Worm (Caenorhabditis elegans) whole organism, L1 larva: Measurements from ENCODE around the gene srh-24.

Source experiments
- F16B12.6 ChIP-seq: fragments of 150-350 bp; optimal IDR thresholded peaks from 2 replicates; lab custom pipeline; 2014; ENCODE audit warnings: missing biosample characterization, missing genetic modification characterization
- Y116A8C.19 ChIP-seq: sonication (generic microtip); optimal IDR thresholded peaks from 2 replicates; lab custom pipeline; 2016; ENCODE audit warnings: missing compliant biosample characterization, missing genetic modification characterization, borderline replicate concordance
- alr-1 ChIP-seq: fragments of 200-800 bp; sonication (Bioruptor generic); optimal IDR thresholded peaks from 2 replicates; lab custom pipeline; 2018; ENCODE audit warnings: borderline replicate concordance, mild to moderate bottlenecking, missing genetic modification characterization, missing compliant biosample characterization
- ceh-90 ChIP-seq: sonication (generic microtip); optimal IDR thresholded peaks from 2 replicates; lab custom pipeline; 2016; ENCODE audit warnings: missing genetic modification characterization, missing compliant biosample characterization
- dpl-1 ChIP-seq, 3 experiments: fragments of 150-350 bp in 2 of 3; sonication (generic microtip) in 1 of 3; optimal IDR thresholded peaks; 2 replicates each; lab custom pipeline; 2014 to 2017; ENCODE audit warnings: missing biosample characterization in 3 of 3, missing genetic modification characterization in 3 of 3, missing genetic modification reagents in 3 of 3
- dsc-1 ChIP-seq: sonication (generic microtip); optimal IDR thresholded peaks from 2 replicates; lab custom pipeline; 2016; ENCODE audit warnings: mild to moderate bottlenecking, missing genetic modification characterization, missing compliant biosample characterization
- efl-1 ChIP-seq, 4 experiments: fragments of 150-350 bp; optimal IDR thresholded peaks in 3 of 4; peaks in 1 of 4; 1 replicate in 1 of 4; 2 replicates in 3 of 4; lab custom pipeline; 2014; ENCODE audit warnings: missing biosample characterization in 2 of 4, missing genetic modification characterization in 2 of 4, missing genetic modification reagents in 2 of 4
- efl-3 ChIP-seq: fragments of 200-800 bp; sonication (Bioruptor generic); optimal IDR thresholded peaks from 2 replicates; lab custom pipeline; 2018; ENCODE audit warnings: mild to moderate bottlenecking, missing genetic modification characterization, missing compliant biosample characterization
- egl-13 ChIP-seq: sonication (generic microtip); optimal IDR thresholded peaks from 2 replicates; lab custom pipeline; 2016; ENCODE audit warnings: missing genotype, missing genetic modification reagents, missing genetic modification characterization, missing compliant biosample characterization
- elt-2 ChIP-seq: sonication (generic microtip); optimal IDR thresholded peaks from 2 replicates; lab custom pipeline; 2016; ENCODE audit warnings: missing genetic modification characterization, mild to moderate bottlenecking, inconsistent platforms, missing compliant biosample characterization, missing genetic modification reagents
- elt-3 ChIP-seq, 6 experiments: fragments of 150-350 bp in 1 of 6; sonication (generic microtip); optimal IDR thresholded peaks; 2 replicates each; lab custom pipeline; 2017 to 2018; ENCODE audit warnings: missing biosample characterization in 6 of 6, missing genetic modification characterization in 6 of 6, inconsistent platforms in 1 of 6
- fkh-10 ChIP-seq: sonication (generic microtip); optimal IDR thresholded peaks from 2 replicates; lab custom pipeline; 2017; ENCODE audit warnings: missing biosample characterization, missing genetic modification reagents, missing genetic modification characterization
- fkh-4 ChIP-seq: sonication (generic microtip); optimal IDR thresholded peaks from 2 replicates; lab custom pipeline; 2016; ENCODE audit warnings: missing compliant biosample characterization, missing genetic modification characterization, borderline replicate concordance
- fkh-8 ChIP-seq: sonication (generic microtip); optimal IDR thresholded peaks from 2 replicates; lab custom pipeline; 2016; ENCODE audit warnings: mild to moderate bottlenecking, missing genetic modification characterization, missing compliant biosample characterization
- hlh-17 ChIP-seq: fragments of 200-800 bp; sonication (Bioruptor generic); optimal IDR thresholded peaks from 2 replicates; lab custom pipeline; 2018; ENCODE audit warnings: missing genetic modification characterization, mild to moderate bottlenecking, missing compliant biosample characterization, moderate library complexity, borderline replicate concordance
- irx-1 ChIP-seq: sonication (generic microtip); optimal IDR thresholded peaks from 2 replicates; lab custom pipeline; 2016; ENCODE audit warnings: missing genetic modification characterization, missing compliant biosample characterization
- lin-14 ChIP-seq: fragments of 200-800 bp; sonication (Bioruptor generic); optimal IDR thresholded peaks from 2 replicates; lab custom pipeline; 2018; ENCODE audit warnings: mild to moderate bottlenecking, missing genetic modification characterization, moderate library complexity, missing compliant biosample characterization
- lin-15B ChIP-seq: fragments of 150-350 bp; sonication (generic microtip); optimal IDR thresholded peaks from 3 replicates; lab custom pipeline; 2014; ENCODE audit warnings: missing biosample characterization, missing genetic modification characterization
- lsy-2 ChIP-seq, 2 experiments: fragments of 150-350 bp; optimal IDR thresholded peaks; 2 replicates each; lab custom pipeline; 2014; ENCODE audit warnings: missing biosample characterization in 2 of 2, missing genetic modification characterization in 2 of 2
- mdl-1 ChIP-seq, 2 experiments: fragments of 150-350 bp; optimal IDR thresholded peaks; 2 replicates each; lab custom pipeline; 2014 to 2017; ENCODE audit warnings: missing biosample characterization in 2 of 2, missing genetic modification characterization in 2 of 2, inconsistent platforms in 1 of 2
- mef-2 ChIP-seq: fragments of 150-350 bp; optimal IDR thresholded peaks from 2 replicates; lab custom pipeline; 2014; ENCODE audit warnings: missing biosample characterization, missing genetic modification characterization
- nhr-11 ChIP-seq: fragments of 150-350 bp; optimal IDR thresholded peaks from 2 replicates; lab custom pipeline; 2014; ENCODE audit warnings: missing biosample characterization, missing genetic modification characterization
- nhr-12 ChIP-seq: sonication (generic microtip); optimal IDR thresholded peaks from 2 replicates; lab custom pipeline; 2017; ENCODE audit warnings: missing biosample characterization, missing genetic modification characterization
- nhr-19 ChIP-seq: fragments of 200-800 bp; sonication (Bioruptor generic); conservative IDR thresholded peaks from 2 replicates; pipeline ENCODE4 v1.3.6; 2022; ENCODE audit warnings: missing genetic modification characterization, missing compliant biosample characterization
- nhr-20 ChIP-seq: sonication (generic microtip); optimal IDR thresholded peaks from 2 replicates; lab custom pipeline; 2016; ENCODE audit warnings: mild to moderate bottlenecking, missing genetic modification characterization, missing compliant biosample characterization
- nhr-237 ChIP-seq: fragments of 150-350 bp; optimal IDR thresholded peaks from 2 replicates; lab custom pipeline; 2014; ENCODE audit warnings: missing biosample characterization, missing genetic modification characterization
- nhr-47 ChIP-seq: sonication (generic microtip); optimal IDR thresholded peaks from 2 replicates; lab custom pipeline; 2016; ENCODE audit warnings: mild to moderate bottlenecking, missing genetic modification characterization, moderate library complexity, missing compliant biosample characterization
- nhr-71 ChIP-seq: sonication (generic microtip); optimal IDR thresholded peaks from 2 replicates; lab custom pipeline; 2016; ENCODE audit warnings: mild to moderate bottlenecking, missing genetic modification characterization, moderate library complexity, missing compliant biosample characterization
- nhr-77 ChIP-seq: fragments of 150-350 bp; optimal IDR thresholded peaks from 2 replicates; lab custom pipeline; 2014; ENCODE audit warnings: missing biosample characterization, missing genetic modification characterization
- nhr-85 ChIP-seq: sonication (generic microtip); peaks from one replicate; lab custom pipeline; 2016; ENCODE audit warnings: missing genetic modification characterization, inconsistent platforms, missing compliant biosample characterization
- pag-3 ChIP-seq: sonication (generic microtip); optimal IDR thresholded peaks from 2 replicates; lab custom pipeline; 2017; ENCODE audit warnings: missing genetic modification characterization, mild to moderate bottlenecking, missing compliant biosample characterization, antibody characterized with exemption, borderline replicate concordance; ENCODE audit not compliant: insufficient read depth
- pax-3 ChIP-seq: fragments of 200-800 bp; sonication (Bioruptor generic); optimal IDR thresholded peaks from 2 replicates; lab custom pipeline; 2018; ENCODE audit warnings: mild to moderate bottlenecking, missing genetic modification characterization, moderate library complexity, missing compliant biosample characterization
- pqm-1 ChIP-seq: sonication (generic microtip); optimal IDR thresholded peaks from 3 replicates; lab custom pipeline; 2017; ENCODE audit warnings: missing biosample characterization, missing genetic modification characterization
- rnt-1 ChIP-seq: sonication (generic microtip); optimal IDR thresholded peaks from 2 replicates; lab custom pipeline; 2016; ENCODE audit warnings: mild to moderate bottlenecking, missing genetic modification characterization, moderate library complexity, missing compliant biosample characterization
- skn-1 ChIP-seq: fragments of 150-350 bp; optimal IDR thresholded peaks from 2 replicates; lab custom pipeline; 2014; ENCODE audit warnings: missing biosample characterization, missing genetic modification characterization
- sox-4 ChIP-seq: sonication (generic microtip); optimal IDR thresholded peaks from 2 replicates; lab custom pipeline; 2016; ENCODE audit warnings: missing genetic modification characterization, missing compliant biosample characterization
- unc-130 ChIP-seq: fragments of 150-350 bp; optimal IDR thresholded peaks from 2 replicates; lab custom pipeline; 2017; ENCODE audit warnings: missing biosample characterization, missing genetic modification characterization, inconsistent platforms
- unc-62 ChIP-seq: fragments of 150-350 bp; optimal IDR thresholded peaks from 2 replicates; lab custom pipeline; 2014; ENCODE audit warnings: missing biosample characterization, missing genetic modification reagents, missing genetic modification characterization
- unc-86 ChIP-seq: sonication (generic microtip); optimal IDR thresholded peaks from 2 replicates; lab custom pipeline; 2016; ENCODE audit warnings: missing genetic modification characterization, missing compliant biosample characterization
- unc-98 ChIP-seq: fragments of 200-800 bp; sonication (Bioruptor generic); IDR thresholded peaks from 2 replicates; pipeline ENCODE4 v1.3.6; 2022; ENCODE audit warnings: missing genetic modification characterization, missing compliant biosample characterization
- vab-15 ChIP-seq: sonication (generic microtip); optimal IDR thresholded peaks from 2 replicates; lab custom pipeline; 2017; ENCODE audit warnings: missing genotype, mild to moderate bottlenecking, missing genetic modification characterization, missing compliant biosample characterization
- zip-4 ChIP-seq: fragments of 200-800 bp; sonication (Bioruptor generic); optimal IDR thresholded peaks from 2 replicates; lab custom pipeline; 2018; ENCODE audit warnings: mild to moderate bottlenecking, missing genetic modification characterization, moderate library complexity, missing compliant biosample characterization
- ztf-11 ChIP-seq, 2 experiments: sonication (generic microtip); optimal IDR thresholded peaks; 2 replicates each; lab custom pipeline; 2016 to 2017; ENCODE audit warnings: missing genetic modification characterization in 2 of 2, missing biosample characterization in 1 of 2, missing compliant biosample characterization in 1 of 2

The srh-24 gene

DNA sequence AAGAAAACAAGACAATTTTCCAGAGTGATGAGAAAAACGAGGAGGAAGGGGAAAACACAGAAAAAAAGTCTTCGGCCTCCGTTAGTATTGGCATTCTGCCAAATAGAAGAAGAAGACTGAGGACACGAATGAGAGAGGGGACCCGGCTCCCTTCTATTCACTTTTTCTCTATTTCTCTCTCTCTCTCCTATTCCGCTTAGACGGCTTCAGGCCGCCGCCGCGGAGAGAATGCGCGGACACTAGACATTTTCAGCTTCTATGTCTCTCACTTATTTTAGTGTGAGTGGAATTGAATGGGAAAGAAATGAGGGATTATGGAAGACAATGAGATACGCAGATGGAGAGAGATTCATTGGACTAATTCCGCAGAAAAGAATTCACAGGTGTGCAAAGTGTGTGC lies 46.0 kb upstream of the srh-24 start (continued):
- TF ChIP-seq ceh-90 (tag; lab: Kevin White, UChicago) = no peak
- TF ChIP-seq nhr-85 (tag; lab: Kevin White, UChicago) = no peak
- TF ChIP-seq nhr-12 (tag; lab: Kevin White, UChicago) = no peak
- TF ChIP-seq pqm-1 (tag; lab: Kevin White, UChicago) = no peak
- TF ChIP-seq ztf-11 (tag; optimal IDR thresholded peaks at IDR 0.05; lab: Kevin White, UChicago) = no peak
- TF ChIP-seq zip-4 (GFP tag; lab: Kevin White, UChicago) = no peak
- TF ChIP-seq nhr-237 (tag; lab: Kevin White, UChicago) = no peak
- no peak for TF ChIP-seq pag-3 (tag; lab: Kevin White, UChicago)
- no peak for TF ChIP-seq unc-98 (GFP tag; lab: Robert Waterston, UW)
- no peak for TF ChIP-seq alr-1 (tag; lab: Kevin White, UChicago)
- TF ChIP-seq sox-4 = no peak
- TF ChIP-seq unc-86 = peak; percentile 28
- TF ChIP-seq lin-15B = no peak
- no peak for TF ChIP-seq elt-3 (tag; optimal IDR thresholded peaks at IDR 0.05; lab: Kevin White, UChicago)
- no peak for TF ChIP-seq vab-15
- TF ChIP-seq efl-1 (optimal IDR thresholded peaks at IDR 0.05; lab: Kevin White, UChicago) = peak in 1 of 2 experiments; percentile 10
- TF ChIP-seq efl-1 (GFP tag; optimal IDR thresholded peaks at IDR 0.05 in 1 of 2; lab: Kevin White, UChicago) = no peak
- peak in 1 of 2 experiments; percentile 37 for TF ChIP-seq lsy-2 (tag; optimal IDR thresholded peaks at IDR 0.05; lab: Kevin White, UChicago)
- no peak for TF ChIP-seq unc-130 (tag; lab: Kevin White, UChicago)
- no peak for TF ChIP-seq nhr-19 (GFP tag; lab: Robert Waterston, UW)
- peak; percentile 27 for TF ChIP-seq nhr-47
- TF ChIP-seq fkh-8 (tag; lab: Kevin White, UChicago) = peak; percentile 42
- TF ChIP-seq efl-3 (GFP tag; lab: Kevin White, UChicago) = no peak
- TF ChIP-seq, all 84 proteins: peak for 13

DNA sequence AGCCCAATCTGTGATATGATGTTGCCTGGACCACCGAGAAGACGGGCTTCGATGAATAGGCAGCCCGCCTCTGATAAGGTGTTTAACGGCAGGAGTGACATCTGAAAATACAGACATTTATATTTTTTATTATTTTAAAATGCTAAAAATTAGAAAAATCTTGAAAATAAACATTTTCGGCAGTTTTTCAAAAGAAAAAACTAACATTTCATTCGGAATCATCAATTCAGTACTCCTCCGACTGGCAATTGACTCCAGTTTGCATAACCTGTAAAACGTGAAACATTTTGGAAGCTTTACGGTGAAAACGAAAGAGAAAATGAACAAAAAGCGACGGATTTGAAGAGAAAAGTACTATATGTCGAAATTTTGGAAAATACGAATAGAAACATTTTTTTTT lies 45.0 kb upstream of the srh-24 start, which contains the start of gene ric-7:
ric-7 (minus strand) TSS at position 101 of the 400 bp plus-strand sequence.
- no peak for TF ChIP-seq dpl-1 (GFP tag; optimal IDR thresholded peaks at IDR 0.05; lab: Kevin White, UChicago)
- no peak for TF ChIP-seq egl-13
- TF ChIP-seq ztf-11 (tag; optimal IDR thresholded peaks at IDR 0.05; lab: Kevin White, UChicago) = no peak
- TF ChIP-seq irx-1 (tag; lab: Kevin White, UChicago) = no peak
- TF ChIP-seq zip-4 (GFP tag; lab: Kevin White, UChicago) = no peak
- TF ChIP-seq elt-2 (tag; lab: Kevin White, UChicago) = no peak
- no peak for TF ChIP-seq pax-3 (tag; lab: Kevin White, UChicago)
- TF ChIP-seq skn-1 (tag; lab: Kevin White, UChicago) = no peak

ce11 chrV:14004342-14004741 lies 43.5 kb upstream of the srh-24 start:
- TF ChIP-seq unc-62 (GFP tag; lab: Kevin White, UChicago) (no peak), dsc-1 (tag; lab: Kevin White, UChicago) (peak; percentile 64), nhr-71 (tag; lab: Kevin White, UChicago) (peak; percentile 29), nhr-11 (no peak), rnt-1 (peak; percentile 4), lin-14 (GFP tag; lab: Kevin White, UChicago) (peak; percentile 36), nhr-47 (peak; percentile 13), Y116A8C.19 (tag; lab: Kevin White, UChicago) (no peak), fkh-4 (tag; lab: Kevin White, UChicago) (peak; percentile 9), nhr-20 (tag; lab: Kevin White, UChicago) (no peak), vab-15 (no peak), mef-2 (tag; lab: Kevin White, UChicago) (no peak), nhr-237 (tag; lab: Kevin White, UChicago) (no peak), unc-98 (GFP tag; lab: Robert Waterston, UW) (no peak), mdl-1 (tag; optimal IDR thresholded peaks at IDR 0.05; lab: Kevin White, UChicago) (no peak), hlh-17 (GFP tag; lab: Kevin White, UChicago) (no peak), nhr-12 (tag; lab: Kevin White, UChicago) (no peak), pax-3 (tag; lab: Kevin White, UChicago) (no peak), pag-3 (tag; lab: Kevin White, UChicago) (no peak), nhr-77 (tag; lab: Kevin White, UChicago) (no peak), fkh-10 (GFP tag; lab: Kevin White, UChicago) (peak; percentile 29), F16B12.6 (tag; lab: Kevin White, UChicago) (no peak), fkh-8 (tag; lab: Kevin White, UChicago) (peak; percentile 33)
